Fruit fly (Drosophila melanogaster): ENCODE data around the gene CG1722.

DNA sequence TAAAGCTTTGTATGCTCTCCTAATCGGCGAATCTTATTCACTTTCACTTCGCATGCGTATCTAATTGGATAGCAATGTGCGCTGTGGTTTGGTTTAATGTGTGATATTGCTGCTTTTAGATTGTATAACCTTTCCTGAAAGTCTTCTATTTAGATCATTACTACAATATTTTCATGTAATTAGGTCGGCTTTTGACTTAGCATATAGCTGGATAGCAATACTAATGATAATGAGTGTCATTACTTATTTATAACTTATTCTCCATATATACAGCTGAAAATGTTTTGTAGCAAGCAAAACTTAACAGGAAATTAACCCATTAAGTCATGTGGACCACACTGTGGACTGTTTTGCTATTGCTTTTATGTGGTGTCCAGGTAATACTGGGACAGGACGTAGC is 33.4 kb downstream of the CG1722 start, which contains the start of gene CG32523:
- TF ChIP-seq CG9727 (GFP tag; optimal IDR thresholded peaks at IDR 0.05) (no peak), unpg (GFP tag; optimal IDR thresholded peaks at IDR 0.05) (no peak)

Measured in whole organism, embryonic.